Fruit fly (Drosophila melanogaster) whole organism, wandering third instar larva: ENCODE results near the gene CG8661.

ENCODE experiments used
- Abd-B ChIP-seq: fragments of >200 bp; optimal IDR thresholded peaks from 2 replicates; lab custom pipeline; 2017; ENCODE audit warnings: missing biosample characterization, missing genetic modification characterization
- CG32264 ChIP-seq: fragments of 200-800 bp; sonication (Bioruptor generic); optimal IDR thresholded peaks from 2 replicates; lab custom pipeline; 2016; ENCODE audit warnings: missing biosample characterization, missing genetic modification characterization
- CrebA ChIP-seq: fragments of 200-800 bp; sonication (Bioruptor generic); optimal IDR thresholded peaks from 2 replicates; lab custom pipeline; 2016; ENCODE audit warnings: missing biosample characterization, mild to moderate bottlenecking, missing genetic modification characterization, borderline replicate concordance
- Dfd ChIP-seq: fragments of >200 bp; optimal IDR thresholded peaks from 2 replicates; lab custom pipeline; 2017; ENCODE audit warnings: missing biosample characterization, missing genetic modification characterization
- Dif ChIP-seq: fragments of 200-275, 200-300 bp; sonication (Bioruptor generic); optimal IDR thresholded peaks from 2 replicates; lab custom pipeline; 2018; ENCODE audit warnings: missing biosample characterization, missing genetic modification characterization; ENCODE audit not compliant: partially characterized antibody
- HLH106 ChIP-seq: fragments of 200-800 bp; optimal IDR thresholded peaks from 3 replicates; lab custom pipeline; 2019; ENCODE audit warnings: missing biosample characterization, mild to moderate bottlenecking, missing genetic modification characterization, moderate library complexity
- Hnf4 ChIP-seq: fragments of 200-800 bp; sonication (Bioruptor generic); optimal IDR thresholded peaks from 2 replicates; lab custom pipeline; 2016; ENCODE audit warnings: missing biosample characterization, mild to moderate bottlenecking, missing genetic modification characterization
- Hr78 ChIP-seq: fragments of >200 bp; optimal IDR thresholded peaks from 2 replicates; lab custom pipeline; 2017; ENCODE audit warnings: missing biosample characterization, missing genetic modification characterization
- Hr83 ChIP-seq: fragments of 200-300 bp; sonication (Bioruptor generic); optimal IDR thresholded peaks from 2 replicates; lab custom pipeline; 2016; ENCODE audit warnings: missing biosample characterization, mild to moderate bottlenecking, missing genetic modification characterization, moderate library complexity; ENCODE audit not compliant: poor library complexity, severe bottlenecking
- Jra ChIP-seq: sonication (Bioruptor generic); optimal IDR thresholded peaks from 2 replicates; lab custom pipeline; 2016; ENCODE audit warnings: missing biosample characterization, missing genetic modification characterization
- Mio ChIP-seq: sonication (Bioruptor generic); optimal IDR thresholded peaks from 2 replicates; lab custom pipeline; 2016; ENCODE audit warnings: missing biosample characterization, missing genetic modification characterization
- Myc ChIP-seq: fragments of >200 bp; optimal IDR thresholded peaks from 2 replicates; lab custom pipeline; 2017
- N ChIP-seq: fragments of >200 bp; optimal IDR thresholded peaks from 2 replicates; lab custom pipeline; 2018; ENCODE audit warnings: missing biosample characterization, missing external identifiers, missing genetic modification characterization
- OdsH ChIP-seq: fragments of 200-800 bp; sonication (Bioruptor generic); optimal IDR thresholded peaks from 2 replicates; lab custom pipeline; 2016; ENCODE audit warnings: missing biosample characterization, mild to moderate bottlenecking, missing genetic modification characterization
- Sp1 ChIP-seq: fragments of 200-800 bp; sonication (Bioruptor generic); optimal IDR thresholded peaks from 3 replicates; lab custom pipeline; 2019; ENCODE audit warnings: missing biosample characterization, mild to moderate bottlenecking, missing genetic modification characterization, moderate library complexity
- Vsx2 ChIP-seq: fragments of 200-300, 225-300 bp; sonication (Bioruptor generic); optimal IDR thresholded peaks from 2 replicates; lab custom pipeline; 2018; ENCODE audit warnings: missing biosample characterization, missing genetic modification characterization; ENCODE audit not compliant: partially characterized antibody
- brk ChIP-seq: fragments of 200-800 bp; sonication (Bioruptor generic); optimal IDR thresholded peaks from 2 replicates; lab custom pipeline; 2016; ENCODE audit warnings: missing biosample characterization, mild to moderate bottlenecking, missing genetic modification characterization
- dl ChIP-seq, 2 experiments: fragments of 175-275, 200-275 bp in 1 of 2; fragments of 200-275 bp in 1 of 2; sonication (Bioruptor generic); optimal IDR thresholded peaks; lab custom pipeline; 2018; ENCODE audit warnings: mild to moderate bottlenecking in 2 of 2, missing biosample characterization in 2 of 2, missing genetic modification characterization in 2 of 2, moderate library complexity in 2 of 2; ENCODE audit not compliant: partially characterized antibody in 2 of 2, insufficient read depth in 1 of 2
- dsf ChIP-seq: sonication (Bioruptor generic); optimal IDR thresholded peaks from 2 replicates; lab custom pipeline; 2016; ENCODE audit warnings: missing biosample characterization, missing genetic modification characterization, borderline replicate concordance
- ey ChIP-seq: fragments of 200-800 bp; sonication (Bioruptor generic); optimal IDR thresholded peaks from 2 replicates; lab custom pipeline; 2016; ENCODE audit warnings: missing biosample characterization, missing genetic modification characterization
- foxo ChIP-seq, 2 experiments: fragments of 200-800 bp; sonication (Bioruptor generic); optimal IDR thresholded peaks; 2 replicates in 1 of 2; 3 replicates in 1 of 2; lab custom pipeline; 2016 to 2017; ENCODE audit warnings: missing biosample characterization in 2 of 2, missing genetic modification characterization in 2 of 2
- fru ChIP-seq: fragments of 200-800 bp; sonication (Bioruptor generic); optimal IDR thresholded peaks from 3 replicates; lab custom pipeline; 2016; ENCODE audit warnings: missing biosample characterization, mild to moderate bottlenecking, missing genetic modification characterization
- h ChIP-seq: fragments of 200-800 bp; sonication (Bioruptor generic); optimal IDR thresholded peaks from 3 replicates; lab custom pipeline; 2016; ENCODE audit warnings: missing biosample characterization, mild to moderate bottlenecking, missing genetic modification characterization
- jim ChIP-seq: fragments of 175-275, 200-325 bp; sonication (Bioruptor generic); optimal IDR thresholded peaks from 2 replicates; lab custom pipeline; 2016; ENCODE audit warnings: missing biosample characterization, mild to moderate bottlenecking, missing genetic modification characterization
- lola ChIP-seq: fragments of >200 bp; optimal IDR thresholded peaks from 2 replicates; lab custom pipeline; 2017; ENCODE audit warnings: missing biosample characterization, missing genetic modification characterization
- pan ChIP-seq: fragments of >200 bp; optimal IDR thresholded peaks from 2 replicates; lab custom pipeline; 2017
- psq ChIP-seq: fragments of 200-800 bp; sonication (Bioruptor generic); optimal IDR thresholded peaks from 3 replicates; lab custom pipeline; 2017; ENCODE audit warnings: missing biosample characterization, mild to moderate bottlenecking, missing genetic modification characterization, moderate library complexity
- rgr ChIP-seq: fragments of 200-800 bp; sonication (Bioruptor generic); optimal IDR thresholded peaks from 3 replicates; lab custom pipeline; 2016; ENCODE audit warnings: missing biosample characterization, mild to moderate bottlenecking, missing genetic modification characterization
- sv ChIP-seq: fragments of 200-800 bp; sonication (Bioruptor generic); optimal IDR thresholded peaks from 3 replicates; lab custom pipeline; 2016; ENCODE audit warnings: missing biosample characterization, missing genetic modification characterization
- tai ChIP-seq: sonication (Bioruptor generic); optimal IDR thresholded peaks from 2 replicates; lab custom pipeline; 2016; ENCODE audit warnings: missing biosample characterization, missing genetic modification characterization
- woc ChIP-seq: sonication (Bioruptor generic); optimal IDR thresholded peaks from 2 replicates; lab custom pipeline; 2016; ENCODE audit warnings: missing biosample characterization, mild to moderate bottlenecking, missing genetic modification characterization

The CG8661 gene

dm6 chrX:17265402-17266028 is 18.8 kb downstream of the CG8661 start:
- TF ChIP-seq jim (no peak), Dfd (GFP tag; lab: Kevin White, UChicago) (peak; percentile 93)

DNA sequence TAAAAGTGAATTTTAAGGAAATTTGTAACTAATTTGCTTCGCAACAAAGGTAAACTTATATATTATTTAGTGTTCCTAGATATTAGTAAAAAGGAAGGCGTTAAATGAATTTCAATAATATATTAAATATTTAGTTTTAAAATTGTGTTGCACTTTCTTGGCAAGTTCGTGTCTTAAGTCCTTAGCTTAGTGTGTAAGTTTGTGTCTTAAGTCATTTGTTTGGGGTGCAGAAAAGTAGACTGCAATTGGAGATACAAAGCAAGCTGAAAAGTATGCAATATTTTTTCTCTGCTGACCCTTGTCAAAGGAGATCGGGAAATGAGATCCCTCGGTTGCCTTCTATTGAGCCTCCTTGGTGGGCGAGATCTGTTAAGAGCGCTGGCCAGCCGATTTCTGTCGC is 22.3 kb downstream of the CG8661 start:
- TF ChIP-seq N (GFP tag; lab: Kevin White, UChicago) (peak; percentile 45), jim (no peak)

- TF ChIP-seq tai: no peak
- TF ChIP-seq Dif (GFP tag; lab: Kevin White, UChicago): no peak
- TF ChIP-seq fru: no peak
- no peak for TF ChIP-seq dsf (GFP tag; lab: Kevin White, UChicago)
- TF ChIP-seq Hr83 (GFP tag; lab: Kevin White, UChicago): no peak
- no peak for TF ChIP-seq OdsH (GFP tag; lab: Kevin White, UChicago)
- TF ChIP-seq lola (GFP tag; lab: Kevin White, UChicago): no peak
- TF ChIP-seq Hnf4 (GFP tag; lab: Kevin White, UChicago): no peak
- no peak for TF ChIP-seq Mio (GFP tag; lab: Kevin White, UChicago)
- TF ChIP-seq Abd-B: no peak
- TF ChIP-seq Hr78: no peak
- no peak for TF ChIP-seq psq (GFP tag; lab: Kevin White, UChicago)
- no peak for TF ChIP-seq Dfd (GFP tag; lab: Kevin White, UChicago)
- no peak for TF ChIP-seq Myc (lab: Kevin White, UChicago)
- no peak for TF ChIP-seq h (GFP tag; lab: Kevin White, UChicago)
- no peak for TF ChIP-seq rgr (GFP tag; lab: Kevin White, UChicago)
- no peak for TF ChIP-seq Jra
- TF ChIP-seq Sp1 (GFP tag; lab: Kevin White, UChicago): no peak
Observed at dm6 chrX:17255677-17256076, 28.6 kb downstream of the CG8661 start.

DNA sequence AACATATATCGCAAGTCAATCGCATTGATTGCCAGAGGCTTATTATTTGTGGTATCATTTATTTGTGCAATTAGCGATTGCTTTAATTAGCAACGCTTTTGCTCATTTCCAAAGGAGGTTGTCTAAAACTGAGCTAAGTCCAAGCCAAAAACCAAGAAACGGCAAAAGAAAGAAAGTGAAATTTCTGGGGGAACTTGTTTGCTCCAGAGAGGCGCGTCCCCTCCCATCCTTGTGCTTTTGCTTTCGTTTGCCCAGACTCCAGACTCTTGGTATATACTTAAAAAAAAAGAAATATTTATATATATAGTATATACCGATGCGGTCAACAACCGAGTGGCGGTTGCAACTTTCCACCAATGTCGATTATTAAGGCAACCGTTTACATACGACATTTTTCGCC is 30.2 kb downstream of the CG8661 start:
- TF ChIP-seq HLH106: no peak
- TF ChIP-seq dl (GFP tag; optimal IDR thresholded peaks at IDR 0.05; lab: Kevin White, UChicago; ENCODE audit: insufficient read depth in 1 of 2, partially characterized antibody in 2 of 2): no peak
- TF ChIP-seq pan: no peak
- no peak for TF ChIP-seq Jra
- TF ChIP-seq Myc (lab: Kevin White, UChicago): no peak
- TF ChIP-seq foxo (GFP tag; optimal IDR thresholded peaks at IDR 0.05; lab: Kevin White, UChicago): no peak
- TF ChIP-seq ey: no peak
- TF ChIP-seq Abd-B: no peak
- TF ChIP-seq lola (GFP tag; lab: Kevin White, UChicago): no peak
- no peak for TF ChIP-seq Hr83 (GFP tag; lab: Kevin White, UChicago)
- TF ChIP-seq psq (GFP tag; lab: Kevin White, UChicago): no peak
- TF ChIP-seq CrebA (GFP tag; lab: Kevin White, UChicago): no peak
- TF ChIP-seq brk (GFP tag; lab: Kevin White, UChicago): no peak

DNA sequence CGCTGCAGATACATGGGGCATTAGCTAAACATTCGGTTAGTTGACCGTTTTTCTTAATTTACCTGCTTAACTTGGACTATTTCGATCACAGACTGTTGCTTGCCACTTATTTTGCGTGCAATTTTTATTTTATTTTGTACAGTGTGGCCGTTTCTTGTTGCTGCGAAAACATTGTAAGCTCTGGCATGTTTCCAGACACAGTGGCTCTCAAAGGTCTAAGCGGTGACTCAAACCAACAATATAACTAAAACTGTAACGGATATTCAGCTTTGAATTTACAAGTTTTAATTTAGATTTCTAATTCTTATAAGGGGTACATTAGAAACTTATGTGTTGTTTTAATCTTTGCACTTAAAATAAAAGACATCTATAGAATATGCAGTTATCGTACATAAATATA is 35.0 kb downstream of the CG8661 start, which contains the start of gene CG8675:
TSS of gene CG8675 (minus strand) at position 177 of the 400 bp plus-strand sequence.
- TF ChIP-seq Vsx2 (GFP tag; lab: Kevin White, UChicago) (no peak), Myc (lab: Kevin White, UChicago) (peak; percentile 86)

DNA sequence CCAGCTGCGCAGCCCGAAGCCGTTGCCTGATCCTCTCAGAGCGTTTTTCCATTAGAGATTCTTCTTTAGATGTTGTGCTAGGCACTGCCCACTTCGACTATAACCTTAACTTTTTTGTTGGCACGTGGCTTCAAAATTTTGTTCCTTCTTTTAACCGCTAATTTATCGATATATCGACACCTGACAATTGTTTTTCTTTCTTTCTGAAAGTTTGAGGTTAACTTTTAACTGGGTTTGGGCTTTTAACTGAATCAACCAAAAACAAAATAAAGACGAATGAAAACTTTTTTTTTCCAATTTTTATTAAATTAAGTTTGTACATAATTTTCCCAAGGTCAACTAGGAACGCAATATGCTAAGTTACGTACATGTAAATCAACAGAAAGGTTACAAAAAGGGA is 37.4 kb downstream of the CG8661 start, which contains the start of gene CG42854:
TSS of gene CG42854 (minus strand) at position 101 of the 400 bp plus-strand sequence.
- no peak for TF ChIP-seq tai
- no peak for TF ChIP-seq foxo (GFP tag; optimal IDR thresholded peaks at IDR 0.05; lab: Kevin White, UChicago)
- no peak for TF ChIP-seq dsf (GFP tag; lab: Kevin White, UChicago)
- no peak for TF ChIP-seq Vsx2 (GFP tag; lab: Kevin White, UChicago)
- TF ChIP-seq N (GFP tag; lab: Kevin White, UChicago): no peak
- no peak for TF ChIP-seq CrebA (GFP tag; lab: Kevin White, UChicago)
- TF ChIP-seq Dfd (GFP tag; lab: Kevin White, UChicago): no peak
- no peak for TF ChIP-seq psq (GFP tag; lab: Kevin White, UChicago)
- TF ChIP-seq ey: no peak
- no peak for TF ChIP-seq sv (GFP tag; lab: Kevin White, UChicago)
- TF ChIP-seq fru: no peak
- TF ChIP-seq pan: no peak
- no peak for TF ChIP-seq CG32264 (GFP tag; lab: Kevin White, UChicago)
- TF ChIP-seq Abd-B: no peak
- no peak for TF ChIP-seq woc
- TF ChIP-seq HLH106: no peak
- TF ChIP-seq OdsH (GFP tag; lab: Kevin White, UChicago): no peak
- no peak for TF ChIP-seq h (GFP tag; lab: Kevin White, UChicago)
